Worm (Caenorhabditis elegans): Measurements from ENCODE around the gene C01F6.14.

DNA sequence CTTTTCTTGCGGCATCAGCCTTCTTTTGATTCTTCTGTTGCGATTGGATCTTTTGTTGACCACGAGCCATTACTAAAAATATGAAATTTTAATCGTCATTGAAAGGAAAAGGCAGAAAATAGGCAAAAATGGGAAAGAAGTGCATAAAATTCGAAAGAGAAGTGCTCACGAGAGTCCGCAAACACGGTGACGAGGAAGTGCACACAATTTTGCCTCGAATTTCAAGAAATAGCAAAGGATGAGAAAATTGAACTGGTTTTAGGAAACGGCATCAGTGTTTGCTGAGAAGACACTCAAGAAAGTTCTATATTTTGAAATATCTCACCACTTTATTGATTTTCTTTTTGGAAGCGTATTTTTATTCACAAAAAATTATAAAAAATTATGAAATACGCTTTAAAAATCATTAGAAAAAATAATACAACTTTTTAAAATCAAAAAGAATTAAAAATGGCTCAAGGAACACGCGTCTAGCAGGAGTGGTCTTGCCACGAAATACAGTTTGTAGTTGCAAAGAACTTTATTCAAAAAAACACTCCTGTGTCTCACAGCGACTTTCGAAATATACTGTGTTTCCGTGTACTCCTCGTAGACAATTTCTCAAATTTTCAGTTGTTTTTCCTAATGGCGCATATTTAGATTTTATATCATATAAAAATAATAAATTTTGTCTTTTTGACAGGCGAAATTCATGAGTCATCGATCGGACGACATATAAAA is 7.6 kb downstream of the C01F6.14 start, which contains the start of the genes znf-706 and cpna-3:
- TF ChIP-seq pha-4 (tag; optimal IDR thresholded peaks at IDR 0.05): no peak
- TF ChIP-seq ces-1 (GFP tag; optimal IDR thresholded peaks at IDR 0.05): peak; percentile 7
- TF ChIP-seq unc-62 (GFP tag; optimal IDR thresholded peaks at IDR 0.05): no peak
- no peak for TF ChIP-seq mep-1 (tag; optimal IDR thresholded peaks at IDR 0.05)
- TF ChIP-seq ztf-11 (tag; optimal IDR thresholded peaks at IDR 0.05): no peak
- no peak for TF ChIP-seq mab-5 (tag; optimal IDR thresholded peaks at IDR 0.05)
- no peak for TF ChIP-seq nhr-237 (tag; optimal IDR thresholded peaks at IDR 0.05)
- no peak for TF ChIP-seq ceh-39 (tag; optimal IDR thresholded peaks at IDR 0.05)
- TF ChIP-seq sptf-1 (tag; optimal IDR thresholded peaks at IDR 0.05): no peak
- TF ChIP-seq nhr-12 (tag; optimal IDR thresholded peaks at IDR 0.05): no peak
- no peak for TF ChIP-seq elt-1 (tag; optimal IDR thresholded peaks at IDR 0.05; ENCODE audit: borderline replicate concordance, insufficient read depth)
